Worm (Caenorhabditis elegans): ENCODE measurements around the gene C50F4.6.

The C50F4.6 gene

DNA sequence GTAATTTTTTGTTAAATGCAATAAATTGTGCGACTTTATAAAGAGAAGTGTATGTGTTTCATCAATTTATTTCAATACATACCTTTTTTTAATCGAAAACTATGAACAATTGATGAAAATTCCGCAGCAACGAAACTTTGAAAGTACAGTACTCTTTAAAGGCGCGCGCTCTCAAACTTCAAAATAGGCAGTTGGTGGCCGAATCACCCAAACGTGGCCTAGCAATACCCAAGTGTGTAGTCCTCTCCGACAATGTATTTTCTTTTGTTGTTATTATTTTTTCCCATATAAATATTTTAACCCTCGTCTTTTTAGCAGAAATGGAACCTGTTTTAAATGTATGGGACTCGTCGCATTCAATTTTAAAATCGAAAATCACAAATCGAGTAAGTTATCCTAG, 9.4 kb upstream of the C50F4.6 start, which contains the start of gene C50F4.4:
TSS of gene C50F4.4 (plus strand) at position 267 of the 400 bp plus-strand sequence.
- TF ChIP-seq dpl-1 (GFP tag; optimal IDR thresholded peaks at IDR 0.05) (peak; percentile 55), dmd-9 (GFP tag; IDR thresholded peaks at IDR 0.05) (peak; percentile 53; the same call in 1 of the 2 replicates), fos-1 (tag; optimal IDR thresholded peaks at IDR 0.05) (no peak), ZK337.2 (GFP tag; IDR thresholded peaks at IDR 0.05) (0 out of 2 replicates have a peak, but pooled peaks have one; percentile 59), ceh-20 (GFP tag; IDR thresholded peaks at IDR 0.05) (no peak), snpc-1.2 (GFP tag; IDR thresholded peaks at IDR 0.05) (no peak), hif-1 (tag; optimal IDR thresholded peaks at IDR 0.05) (peak in 1 of 2 experiments; percentile 52), mes-2 (tag; optimal IDR thresholded peaks at IDR 0.05; ENCODE audit: poor library complexity, severe bottlenecking) (peak; percentile 97), nhr-48 (tag; optimal IDR thresholded peaks at IDR 0.05) (no peak), nhr-10 (tag; optimal IDR thresholded peaks at IDR 0.05) (no peak), lim-7 (GFP tag; IDR thresholded peaks at IDR 0.05) (no peak), unc-130 (GFP tag; optimal IDR thresholded peaks at IDR 0.05) (peak; percentile 84), F49E8.2 (tag; optimal IDR thresholded peaks at IDR 0.05; ENCODE audit: borderline replicate concordance) (peak; percentile 14)

DNA sequence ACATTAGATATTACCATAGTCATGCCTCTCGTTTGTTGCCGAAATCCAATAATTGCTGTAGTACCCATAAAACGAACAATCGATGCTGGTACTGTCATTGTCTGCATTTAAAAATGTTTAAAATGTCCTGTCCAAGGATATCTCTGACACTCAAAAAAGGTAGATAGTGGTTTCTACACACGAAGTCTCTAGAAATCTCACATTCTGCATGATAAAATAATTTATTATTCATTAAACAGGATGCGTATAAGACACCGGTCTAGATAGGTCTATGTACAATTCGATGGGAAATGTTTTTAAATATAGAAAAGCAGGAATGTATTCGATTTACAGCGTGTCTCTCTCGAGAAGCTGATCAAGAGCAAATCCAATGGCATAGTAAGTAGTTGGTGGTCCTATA, 6.3 kb upstream of the C50F4.6 start, which contains the start of gene C50F4.12:
TSS of gene C50F4.12 (minus strand) at position 101 of the 400 bp plus-strand sequence.
- TF ChIP-seq sdz-12 (GFP tag; optimal IDR thresholded peaks at IDR 0.05) (no peak), vab-7 (GFP tag; IDR thresholded peaks at IDR 0.05) (no peak), ceh-28 (tag; optimal IDR thresholded peaks at IDR 0.05) (no peak)

DNA sequence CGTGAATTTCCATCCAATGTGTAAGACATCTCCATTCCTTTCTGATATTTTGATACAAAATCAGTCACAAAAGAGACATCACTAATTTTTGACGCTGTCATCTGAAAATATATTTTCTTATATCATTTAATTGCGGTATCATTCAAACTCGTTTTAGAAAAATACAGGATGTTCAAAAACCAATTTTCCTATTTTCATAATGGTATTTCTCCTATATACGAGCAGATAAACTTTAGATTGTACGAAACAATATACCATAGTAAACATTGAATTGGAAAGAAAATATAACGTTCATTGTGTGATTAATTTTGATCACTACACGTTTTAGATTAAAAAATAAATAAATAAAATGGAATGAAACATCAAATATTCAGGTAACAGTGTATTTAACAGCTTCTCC, 4.4 kb upstream of the C50F4.6 start, which contains the start of gene C50F4.16:
TSS of gene C50F4.16 (minus strand) at position 101 of the 400 bp plus-strand sequence.
- no peak for TF ChIP-seq hmg-1.1 (GFP tag; IDR thresholded peaks at IDR 0.05)
- TF ChIP-seq D1046.2 (GFP tag; IDR thresholded peaks at IDR 0.05): no peak
- TF ChIP-seq egl-43 (GFP tag; IDR thresholded peaks at IDR 0.05): no peak
- TF ChIP-seq nhr-76 (tag; optimal IDR thresholded peaks at IDR 0.05): no peak
- TF ChIP-seq dve-1 (tag; optimal IDR thresholded peaks at IDR 0.05; ENCODE audit: insufficient read depth): no peak
- TF ChIP-seq lin-39 (tag; optimal IDR thresholded peaks at IDR 0.05): no peak
- no peak for TF ChIP-seq ama-1 (optimal IDR thresholded peaks at IDR 0.05)
- TF ChIP-seq dmd-6 (GFP tag; IDR thresholded peaks at IDR 0.05): no peak
- TF ChIP-seq nhr-11 (tag; optimal IDR thresholded peaks at IDR 0.05): no peak
- TF ChIP-seq cey-2 (tag; optimal IDR thresholded peaks at IDR 0.05; ENCODE audit: borderline replicate concordance, insufficient read depth): no peak
- TF ChIP-seq nhr-48 (tag; optimal IDR thresholded peaks at IDR 0.05): no peak
- TF ChIP-seq hlh-11 (tag; optimal IDR thresholded peaks at IDR 0.05): no peak
- TF ChIP-seq spr-3 (GFP tag; optimal IDR thresholded peaks at IDR 0.05): no peak
- no peak for TF ChIP-seq unc-130 (GFP tag; optimal IDR thresholded peaks at IDR 0.05)
- no peak for TF ChIP-seq rbr-2 (tag; optimal IDR thresholded peaks at IDR 0.05)
- no peak for TF ChIP-seq pha-4 (GFP tag; IDR thresholded peaks at IDR 0.05)
- no peak for TF ChIP-seq pha-4 (tag; optimal IDR thresholded peaks at IDR 0.05)
- no peak for TF ChIP-seq ZK546.5 (tag; optimal IDR thresholded peaks at IDR 0.05)
- no peak for TF ChIP-seq snpc-1.2 (GFP tag; IDR thresholded peaks at IDR 0.05)
- TF ChIP-seq F37D6.2 (tag; optimal IDR thresholded peaks at IDR 0.05): no peak
- TF ChIP-seq tra-1 (GFP tag; IDR thresholded peaks at IDR 0.05): no peak

DNA sequence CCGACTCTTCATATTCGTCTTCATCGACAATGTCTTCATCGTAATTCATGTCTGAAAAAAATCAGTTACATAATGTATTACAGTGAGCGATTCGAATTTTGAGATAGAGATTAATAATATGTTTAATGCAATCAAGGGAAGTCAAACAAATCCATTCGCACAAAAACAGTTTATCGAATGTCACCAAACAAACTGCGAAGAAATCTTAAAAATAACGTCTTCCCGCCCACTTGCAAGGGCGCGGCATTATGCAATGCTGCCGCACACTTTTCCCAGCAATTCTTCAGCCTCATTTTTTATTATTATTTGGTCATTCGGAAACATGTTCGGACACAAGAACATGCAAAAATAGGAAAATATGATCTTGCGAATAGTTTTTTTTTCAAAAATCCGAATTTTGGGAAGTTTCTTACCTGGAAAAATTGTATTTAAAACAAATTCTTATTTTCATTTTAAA, 1.7 kb upstream of the C50F4.6 start, which contains the start of gene mdf-1:
TSS of gene mdf-1 (minus strand) at position 51 of the 457 bp plus-strand sequence.
- TF ChIP-seq dve-1 (tag; optimal IDR thresholded peaks at IDR 0.05; ENCODE audit: insufficient read depth): peak; percentile 75
- no peak for TF ChIP-seq fos-1 (tag; optimal IDR thresholded peaks at IDR 0.05)
- TF ChIP-seq nhr-42 (GFP tag; IDR thresholded peaks at IDR 0.05): no peak
- peak; percentile 57 for TF ChIP-seq rbr-2 (tag; optimal IDR thresholded peaks at IDR 0.05)
- no peak for TF ChIP-seq unc-39 (tag; optimal IDR thresholded peaks at IDR 0.05)
- peak; percentile 45; the same call in 1 of the 2 replicates for TF ChIP-seq hmg-1.1 (GFP tag; IDR thresholded peaks at IDR 0.05)
- peak; percentile 19; the same call in 1 of the 2 replicates for TF ChIP-seq dmd-6 (GFP tag; IDR thresholded peaks at IDR 0.05)
- TF ChIP-seq skn-1 (tag; optimal IDR thresholded peaks at IDR 0.05): no peak
- TF ChIP-seq ctbp-1 (GFP tag; IDR thresholded peaks at IDR 0.05): no peak
- TF ChIP-seq attf-4 (tag; optimal IDR thresholded peaks at IDR 0.05): no peak
- TF ChIP-seq spr-1 (tag; optimal IDR thresholded peaks at IDR 0.05): peak; percentile 47
- no peak for TF ChIP-seq daf-8 (GFP tag; IDR thresholded peaks at IDR 0.05)
- TF ChIP-seq mep-1 (tag; optimal IDR thresholded peaks at IDR 0.05): peak; percentile 90
- no peak for TF ChIP-seq unc-62 (GFP tag; optimal IDR thresholded peaks at IDR 0.05 in 1 of 2)
- TF ChIP-seq unc-62 (tag; optimal IDR thresholded peaks at IDR 0.05): no peak
- peak; percentile 38; the same call in 1 of the 2 replicates for TF ChIP-seq madf-9 (GFP tag; conservative IDR thresholded peaks at IDR 0.05)
- no peak for TF ChIP-seq aly-2 (tag; optimal IDR thresholded peaks at IDR 0.05)
- peak; percentile 48 for TF ChIP-seq nhr-6 (tag; optimal IDR thresholded peaks at IDR 0.05)

All from whole organism, L4 larva.